Worm (Caenorhabditis elegans): ENCODE results near the gene R02D5.3.
A peak's percentile ranks its signal among the peaks of the same experiment; 100 is the strongest.

R02D5.3 gene

ce11 chrV:14482728-14483210, at the start of gene R02D5.3:
TSS of gene R02D5.3 (plus strand) at chrV:14483160.
- no peak for TF ChIP-seq fkh-4 (tag; optimal IDR thresholded peaks at IDR 0.05; ENCODE audit: borderline replicate concordance)
- no peak for TF ChIP-seq lin-39 (tag; optimal IDR thresholded peaks at IDR 0.05)
- no peak for TF ChIP-seq fkh-10 (GFP tag; optimal IDR thresholded peaks at IDR 0.05)
- TF ChIP-seq hlh-17 (GFP tag; optimal IDR thresholded peaks at IDR 0.05; ENCODE audit: borderline replicate concordance) = no peak
- TF ChIP-seq elt-2 (tag; optimal IDR thresholded peaks at IDR 0.05) = peak; percentile 34

DNA sequence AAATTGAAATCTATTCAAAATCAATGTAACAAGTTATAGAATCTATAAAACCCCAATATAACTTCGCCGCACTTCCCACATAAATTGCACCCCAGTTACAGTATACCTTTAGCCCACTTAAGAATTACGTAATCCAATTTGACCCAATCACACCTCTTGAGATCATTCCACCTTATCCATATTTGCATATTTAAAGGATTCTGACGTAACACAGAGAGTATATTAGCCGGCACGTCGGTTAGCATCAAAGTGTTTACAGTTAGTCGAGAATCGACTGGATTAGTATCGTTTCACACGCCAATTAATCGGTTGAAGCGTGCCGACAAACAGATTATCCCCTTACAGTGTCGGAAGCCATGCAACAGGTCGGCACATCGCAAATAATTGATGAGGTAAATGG, 49.4 kb upstream of the R02D5.3 start:
- TF ChIP-seq egl-13 (tag; optimal IDR thresholded peaks at IDR 0.05) (no peak), mep-1 (tag; optimal IDR thresholded peaks at IDR 0.05) (no peak), nhr-90 (tag; optimal IDR thresholded peaks at IDR 0.05; ENCODE audit: poor library complexity) (no peak), sup-37 (GFP tag; optimal IDR thresholded peaks at IDR 0.05) (no peak), nhr-76 (tag; optimal IDR thresholded peaks at IDR 0.05) (no peak), unc-30 (tag; optimal IDR thresholded peaks at IDR 0.05) (no peak), lsy-2 (tag; optimal IDR thresholded peaks at IDR 0.05) (no peak), F16B12.6 (tag; optimal IDR thresholded peaks at IDR 0.05) (no peak), elt-2 (tag; optimal IDR thresholded peaks at IDR 0.05) (no peak), fos-1 (tag; optimal IDR thresholded peaks at IDR 0.05) (no peak), C04F5.9 (tag; optimal IDR thresholded peaks at IDR 0.05) (no peak)

DNA sequence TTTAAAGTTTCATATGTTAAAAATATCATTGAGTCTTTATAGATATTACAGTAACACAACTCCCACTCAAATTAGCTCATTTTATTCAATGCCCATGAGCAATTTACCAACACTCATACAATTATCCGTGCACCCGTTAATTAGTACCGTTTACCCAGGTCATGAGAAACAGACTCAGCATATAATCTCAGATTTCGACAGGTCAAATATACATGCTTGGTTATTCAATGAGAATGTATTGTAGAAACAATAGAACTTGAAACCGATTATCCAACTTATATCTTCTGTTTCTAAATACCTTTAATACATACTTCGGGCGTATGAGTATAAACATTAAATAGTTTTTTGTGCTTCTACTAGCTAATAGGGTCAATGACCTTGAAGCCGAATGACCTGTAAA, 46.8 kb upstream of the R02D5.3 start:
- TF ChIP-seq efl-1 (optimal IDR thresholded peaks at IDR 0.05) (no peak), efl-1 (GFP tag; optimal IDR thresholded peaks at IDR 0.05 in 1 of 2) (peak in 1 of 2 experiments; percentile 73), snpc-4 (tag; optimal IDR thresholded peaks at IDR 0.05) (no peak)

DNA sequence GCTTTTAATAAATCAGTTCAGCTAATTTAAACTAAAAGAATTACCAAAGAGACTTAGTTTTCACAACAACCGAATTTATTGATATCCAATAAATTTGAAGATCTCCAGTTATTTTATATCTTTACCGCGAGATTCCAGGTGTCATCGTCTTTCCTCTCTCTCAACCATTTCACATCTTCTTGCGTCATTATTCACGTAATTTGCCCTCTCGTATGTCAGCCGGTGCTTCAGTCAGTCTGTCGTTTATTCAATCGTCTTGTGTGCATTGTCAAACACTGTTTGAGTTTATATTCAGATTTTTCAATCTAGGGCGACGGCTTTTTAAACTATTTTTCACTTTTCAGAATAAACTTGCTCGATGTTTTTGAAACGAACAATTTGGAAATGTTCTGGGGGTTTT, 45.6 kb upstream of the R02D5.3 start:
- TF ChIP-seq lin-15B (tag; optimal IDR thresholded peaks at IDR 0.05) = no peak
- no peak for TF ChIP-seq pax-3 (tag; optimal IDR thresholded peaks at IDR 0.05)
- TF ChIP-seq nhr-90 (tag; optimal IDR thresholded peaks at IDR 0.05; ENCODE audit: poor library complexity) = no peak
- TF ChIP-seq lin-35 (GFP tag; optimal IDR thresholded peaks at IDR 0.05) = no peak
- TF ChIP-seq nhr-20 (tag; optimal IDR thresholded peaks at IDR 0.05) = no peak
- TF ChIP-seq lir-3 (tag; optimal IDR thresholded peaks at IDR 0.05; ENCODE audit: poor library complexity) = no peak
- TF ChIP-seq fkh-10 (GFP tag; optimal IDR thresholded peaks at IDR 0.05) = no peak
- TF ChIP-seq hlh-17 (GFP tag; optimal IDR thresholded peaks at IDR 0.05; ENCODE audit: borderline replicate concordance) = no peak
- TF ChIP-seq vab-15 (tag; optimal IDR thresholded peaks at IDR 0.05) = no peak
- no peak for TF ChIP-seq ets-5 (GFP tag; IDR thresholded peaks at IDR 0.05)

ce11 chrV:14438099-14438739, 44.7 kb upstream of the R02D5.3 start:
- TF ChIP-seq tbx-2 (tag; optimal IDR thresholded peaks at IDR 0.05) (peak; percentile 38), ztf-11 (tag; optimal IDR thresholded peaks at IDR 0.05) (peak in 1 of 2 experiments; percentile 43), nhr-90 (tag; optimal IDR thresholded peaks at IDR 0.05; ENCODE audit: poor library complexity) (no peak)

DNA sequence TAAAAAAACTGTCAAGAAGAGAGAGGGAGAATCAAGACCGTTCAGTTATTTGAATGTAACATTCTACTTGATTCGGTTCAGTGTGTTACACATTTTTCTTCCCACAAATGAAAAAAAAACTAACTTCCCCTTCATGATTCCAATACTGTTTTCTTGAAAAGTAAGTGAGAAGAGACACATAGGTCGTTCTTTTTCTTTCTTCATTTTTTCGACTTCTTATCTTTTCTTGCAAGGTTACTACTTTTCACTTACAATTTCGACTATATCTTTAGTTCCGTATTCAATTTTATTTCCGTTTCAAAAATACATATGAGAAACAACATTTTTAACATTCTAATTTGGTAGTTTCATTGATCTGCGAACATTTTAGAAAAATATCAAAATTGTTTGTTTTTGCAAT, 43.7 kb upstream of the R02D5.3 start:
- no peak for TF ChIP-seq alr-1 (tag; optimal IDR thresholded peaks at IDR 0.05; ENCODE audit: borderline replicate concordance)
- peak in 1 of 6 experiments; percentile 8 for TF ChIP-seq elt-3 (tag; optimal IDR thresholded peaks at IDR 0.05)

ce11 chrV:14440841-14441240, 42.1 kb upstream of the R02D5.3 start, which contains the start of gene F23B12.4:
TSS of gene F23B12.4 (plus strand) at chrV:14441141.
- TF ChIP-seq efl-1 (optimal IDR thresholded peaks at IDR 0.05) = no peak
- peak in 1 of 2 experiments; percentile 36 for TF ChIP-seq efl-1 (GFP tag; optimal IDR thresholded peaks at IDR 0.05 in 1 of 2)
- TF ChIP-seq lin-13 (GFP tag; optimal IDR thresholded peaks at IDR 0.05) = no peak

Data from whole organism, L1 larva.